Fruit fly (Drosophila melanogaster) S2 (cell line): ENCODE measurements around the gene Trmt112.

Experiments
- CG8478 ChIP-seq: fragments of >200 bp; optimal IDR thresholded peaks from 2 replicates; lab custom pipeline; 2018
- CTCF ChIP-seq, 2 experiments: fragments of >200 bp; optimal IDR thresholded peaks; 2 replicates each; lab custom pipeline; 2018

DNA sequence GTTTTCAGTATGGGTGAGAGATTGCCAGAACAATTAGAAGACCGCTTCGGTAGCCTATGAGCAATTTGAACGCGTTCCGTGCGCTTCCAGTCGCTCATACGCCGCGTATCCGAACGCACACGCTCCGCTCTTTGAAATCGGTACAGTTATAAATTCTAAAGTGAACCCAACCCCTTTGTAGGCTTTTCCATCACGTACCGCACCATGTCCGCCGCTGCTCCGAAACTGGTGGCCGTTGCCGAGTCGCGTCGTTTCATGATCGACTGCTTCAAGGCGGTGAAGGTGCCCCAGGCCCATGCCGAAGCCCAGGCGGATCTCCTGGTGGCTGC lies 11.2 kb downstream of the Trmt112 start:
- TF ChIP-seq CG8478 (lab: Kevin White, UChicago) (no peak), CTCF (optimal IDR thresholded peaks at IDR 0.05; lab: Kevin White, UChicago) (no peak)
